Worm (Caenorhabditis elegans): ENCODE results near the gene M79.2.

ce11 chrX:10674199-10674598 lies 45.6 kb upstream of the M79.2 start, which contains the start of gene F13E6.2:
- TF ChIP-seq aha-1 (tag; optimal IDR thresholded peaks at IDR 0.05) (no peak), nhr-237 (tag; optimal IDR thresholded peaks at IDR 0.05) (no peak), ces-1 (GFP tag; optimal IDR thresholded peaks at IDR 0.05) (no peak), elt-2 (tag; optimal IDR thresholded peaks at IDR 0.05) (no peak), ztf-11 (tag; optimal IDR thresholded peaks at IDR 0.05) (no peak), unc-62 (GFP tag; optimal IDR thresholded peaks at IDR 0.05) (no peak), nhr-71 (tag; optimal IDR thresholded peaks at IDR 0.05) (no peak)
